Worm (Caenorhabditis elegans): ENCODE data around the gene Y59H11AR.4.

The Y59H11AR.4 gene

DNA sequence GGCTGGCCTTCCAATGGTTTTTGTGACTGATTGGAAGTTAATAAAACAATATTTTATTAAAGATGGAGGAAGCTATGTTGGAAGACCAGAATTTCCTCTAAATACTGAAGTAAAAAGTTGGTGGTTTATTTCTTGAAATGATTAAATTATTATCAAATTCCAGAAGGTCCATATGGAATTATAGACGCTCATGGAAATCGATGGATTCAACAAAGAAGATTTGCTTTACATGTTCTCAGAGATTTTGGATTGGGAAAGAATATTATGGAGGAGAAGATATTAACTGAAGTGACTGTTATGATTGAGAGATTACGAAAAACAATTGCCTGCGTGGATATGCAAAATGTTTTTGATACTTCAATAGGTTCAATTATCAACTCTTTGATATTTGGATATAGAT lies 14.8 kb upstream of the Y59H11AR.4 start:
- TF ChIP-seq him-1 (tag; optimal IDR thresholded peaks at IDR 0.05): no peak
- no peak for TF ChIP-seq dao-5 (tag; optimal IDR thresholded peaks at IDR 0.05)
- TF ChIP-seq W03F9.2 (tag; optimal IDR thresholded peaks at IDR 0.05): no peak

- TF ChIP-seq dao-5 (tag; optimal IDR thresholded peaks at IDR 0.05) (no peak), him-1 (tag; optimal IDR thresholded peaks at IDR 0.05) (no peak), W03F9.2 (tag; optimal IDR thresholded peaks at IDR 0.05) (no peak)
Measured at ce11 chrIV:8614680-8615079, 14.1 kb upstream of the Y59H11AR.4 start, which contains the start of gene cyp-33E3. Gene cyp-33E3, plus strand, starts transcription at chrIV:8614995.

DNA sequence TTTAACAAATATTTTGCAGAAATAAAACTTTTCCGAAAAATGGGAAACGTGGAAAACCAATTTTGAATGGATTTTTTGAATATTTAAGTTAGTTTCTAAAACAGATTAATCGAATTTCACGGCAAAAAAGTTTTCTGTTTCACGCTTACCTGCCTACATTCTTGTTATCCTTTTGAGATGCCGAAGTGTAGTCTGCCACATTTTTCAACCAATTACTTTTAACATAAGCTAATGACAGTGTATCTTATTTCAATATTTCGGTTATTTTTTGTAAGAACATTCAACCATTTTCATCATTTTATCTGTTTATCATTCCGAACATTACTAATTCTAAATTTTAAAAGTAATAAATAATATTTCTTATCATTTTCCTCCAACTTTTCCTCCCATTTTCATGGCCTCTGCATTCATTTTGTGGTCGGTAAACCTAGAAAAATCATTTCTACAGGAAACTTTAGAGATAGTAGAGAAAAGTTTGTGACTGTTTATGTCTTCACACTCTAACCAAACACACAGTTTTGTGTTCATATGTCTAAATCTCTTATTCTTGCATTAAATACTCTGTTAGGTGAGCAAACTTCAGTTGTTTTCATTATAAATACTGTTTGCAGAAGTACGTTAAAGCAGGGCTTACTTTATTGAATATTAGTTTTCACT lies 11.5 kb upstream of the Y59H11AR.4 start, which contains the start of the genes F42A9.17 and cyp-33E2:
TSS of gene F42A9.17 (minus strand) at position 51 of the 657 bp plus-strand sequence.
TSS of gene cyp-33E2 (plus strand) at position 449 of the 657 bp plus-strand sequence.
- TF ChIP-seq him-1 (tag; optimal IDR thresholded peaks at IDR 0.05) (no peak), W03F9.2 (tag; optimal IDR thresholded peaks at IDR 0.05) (peak; percentile 28), dao-5 (tag; optimal IDR thresholded peaks at IDR 0.05) (no peak)

- no peak for TF ChIP-seq him-1 (tag; optimal IDR thresholded peaks at IDR 0.05)
- no peak for TF ChIP-seq dao-5 (tag; optimal IDR thresholded peaks at IDR 0.05)
- TF ChIP-seq W03F9.2 (tag; optimal IDR thresholded peaks at IDR 0.05): no peak
Measured at ce11 chrIV:8608934-8609333, 8.4 kb upstream of the Y59H11AR.4 start, which contains the start of gene F42A9.6. Gene F42A9.6, plus strand, starts transcription at chrIV:8609234.

DNA sequence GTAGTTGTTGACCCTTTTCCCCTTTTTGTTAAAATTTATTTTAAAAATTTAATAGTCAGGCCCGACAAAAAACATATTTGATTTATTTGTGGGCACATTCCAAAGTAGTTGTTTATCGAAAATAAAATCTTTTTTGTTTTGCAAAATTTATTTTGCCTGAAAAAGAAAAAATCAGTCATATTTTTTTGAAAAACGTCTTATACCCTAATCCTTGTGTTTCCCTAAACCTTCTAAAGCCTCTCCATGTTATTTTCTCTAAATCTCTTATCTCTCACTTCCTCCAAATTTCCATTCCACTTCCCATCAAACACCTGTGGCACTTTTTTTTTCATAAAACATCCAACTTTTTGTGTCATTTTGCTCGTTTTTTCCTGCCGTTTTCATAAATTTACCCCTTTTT lies 7.6 kb upstream of the Y59H11AR.4 start:
- TF ChIP-seq him-1 (tag; optimal IDR thresholded peaks at IDR 0.05) (no peak), dao-5 (tag; optimal IDR thresholded peaks at IDR 0.05) (no peak), W03F9.2 (tag; optimal IDR thresholded peaks at IDR 0.05) (no peak)

DNA sequence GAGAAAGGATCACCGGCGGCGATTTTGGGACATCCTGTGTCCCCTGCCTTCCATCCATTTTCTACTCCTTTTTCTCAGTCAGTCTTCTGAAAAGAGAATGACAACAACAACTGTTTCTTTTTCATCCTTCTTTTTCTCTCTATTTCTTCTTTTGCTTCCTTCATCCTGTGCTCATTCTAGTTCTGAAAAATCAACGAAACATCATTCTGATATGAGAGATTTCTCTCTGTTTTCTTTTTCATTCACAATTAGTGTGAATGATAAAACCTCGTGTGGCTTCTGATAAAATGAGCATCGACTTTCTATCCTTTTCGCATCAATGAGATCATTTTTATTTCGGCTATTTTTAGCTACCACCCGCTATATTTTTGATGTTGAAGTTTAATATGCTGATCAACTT lies 4.7 kb upstream of the Y59H11AR.4 start:
- TF ChIP-seq W03F9.2 (tag; optimal IDR thresholded peaks at IDR 0.05) (no peak), dao-5 (tag; optimal IDR thresholded peaks at IDR 0.05) (no peak), him-1 (tag; optimal IDR thresholded peaks at IDR 0.05) (no peak)

ce11 chrIV:8602877-8603276 lies 2.3 kb upstream of the Y59H11AR.4 start, which contains the start of gene Y59H11AR.10:
Gene Y59H11AR.10, plus strand, starts transcription at chrIV:8603177.
- no peak for TF ChIP-seq W03F9.2 (tag; optimal IDR thresholded peaks at IDR 0.05)
- no peak for TF ChIP-seq dao-5 (tag; optimal IDR thresholded peaks at IDR 0.05)
- TF ChIP-seq him-1 (tag; optimal IDR thresholded peaks at IDR 0.05): no peak

DNA sequence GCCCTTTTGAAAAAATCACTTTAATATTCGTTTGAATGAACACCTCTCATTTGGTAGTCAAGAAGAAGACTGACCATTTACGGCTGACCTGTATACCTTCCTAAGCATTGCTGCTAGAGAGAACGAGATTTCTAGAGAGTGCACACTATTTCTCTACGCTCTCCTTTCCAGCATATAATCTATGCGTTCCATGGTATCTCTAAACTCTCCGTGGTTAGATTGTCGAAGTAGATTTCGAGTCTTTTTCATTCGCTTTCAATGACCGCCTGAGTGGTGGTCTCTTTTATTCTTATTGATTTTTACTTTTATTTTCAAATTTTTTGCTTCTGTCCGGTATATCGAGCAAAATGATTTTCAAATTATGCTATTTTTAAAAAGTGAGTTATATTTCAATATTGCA lies 3.1 kb downstream of the Y59H11AR.4 start:
- no peak for TF ChIP-seq W03F9.2 (tag; optimal IDR thresholded peaks at IDR 0.05)
- no peak for TF ChIP-seq him-1 (tag; optimal IDR thresholded peaks at IDR 0.05)
- no peak for TF ChIP-seq dao-5 (tag; optimal IDR thresholded peaks at IDR 0.05)

DNA sequence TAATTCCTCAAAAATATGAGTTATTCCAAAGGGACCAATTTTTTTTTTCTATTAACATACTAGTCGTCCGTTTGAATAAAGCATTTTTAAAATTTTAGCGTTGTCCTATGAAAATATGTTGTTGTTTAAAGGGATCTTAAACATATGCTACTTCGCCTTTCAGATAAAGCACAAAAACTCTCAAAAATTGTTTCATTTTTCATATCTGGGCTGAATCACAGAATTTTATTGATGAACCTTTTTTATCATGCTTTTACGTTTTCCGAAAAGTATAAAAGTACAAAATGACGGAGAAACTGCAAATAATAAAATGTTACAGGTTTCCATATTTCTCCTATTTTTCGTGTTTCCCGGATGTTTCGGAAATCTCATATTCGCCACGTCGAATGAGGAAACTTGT lies 4.8 kb downstream of the Y59H11AR.4 start, which contains the start of gene clec-181:
TSS of gene clec-181 (plus strand) at position 301 of the 400 bp plus-strand sequence.
- TF ChIP-seq dao-5 (tag; optimal IDR thresholded peaks at IDR 0.05) (no peak), W03F9.2 (tag; optimal IDR thresholded peaks at IDR 0.05) (no peak), him-1 (tag; optimal IDR thresholded peaks at IDR 0.05) (no peak)

DNA sequence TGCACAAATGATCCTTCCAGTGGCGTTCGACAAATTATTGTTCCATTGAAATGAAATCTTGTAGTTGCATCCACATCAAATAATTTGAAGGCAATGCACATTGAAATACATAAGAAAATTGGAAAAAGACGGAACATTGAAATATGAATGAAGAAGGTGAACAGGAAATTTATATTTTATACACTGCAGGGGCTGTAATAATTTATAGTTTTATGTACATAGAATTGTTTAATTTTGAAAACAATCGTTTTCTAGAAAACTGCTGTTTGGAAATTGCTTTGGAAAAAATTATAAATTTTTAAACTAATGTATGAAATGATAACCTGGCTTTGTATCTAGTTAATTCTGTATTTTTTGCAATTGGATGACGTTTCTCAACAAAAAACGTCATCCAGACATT lies 5.2 kb downstream of the Y59H11AR.4 start, which contains the start of gene Y59H11AR.3:
TSS of gene Y59H11AR.3 (minus strand) at position 101 of the 400 bp plus-strand sequence.
- TF ChIP-seq dao-5 (tag; optimal IDR thresholded peaks at IDR 0.05): no peak

DNA sequence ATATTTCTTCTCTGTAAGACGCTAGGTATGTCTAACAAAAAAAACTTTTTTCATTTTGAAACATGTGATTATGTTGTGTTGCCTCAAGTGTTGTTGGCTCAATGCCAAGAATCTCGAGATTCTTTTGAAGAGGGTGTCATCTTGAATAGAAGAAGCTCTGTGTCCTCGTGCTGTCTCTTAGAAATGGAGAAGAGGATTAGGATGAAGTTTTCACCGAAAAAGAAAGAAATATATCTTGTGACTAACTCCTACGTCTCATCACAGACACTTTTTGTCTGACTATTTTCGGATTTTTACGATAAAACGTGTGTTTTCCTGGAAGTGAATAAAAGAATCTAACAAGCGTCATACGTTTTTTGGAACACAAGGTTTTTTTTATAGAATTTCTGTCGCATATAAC lies 13.0 kb downstream of the Y59H11AR.4 start:
- TF ChIP-seq him-1 (tag; optimal IDR thresholded peaks at IDR 0.05) (no peak), W03F9.2 (tag; optimal IDR thresholded peaks at IDR 0.05) (no peak), dao-5 (tag; optimal IDR thresholded peaks at IDR 0.05) (no peak)

DNA sequence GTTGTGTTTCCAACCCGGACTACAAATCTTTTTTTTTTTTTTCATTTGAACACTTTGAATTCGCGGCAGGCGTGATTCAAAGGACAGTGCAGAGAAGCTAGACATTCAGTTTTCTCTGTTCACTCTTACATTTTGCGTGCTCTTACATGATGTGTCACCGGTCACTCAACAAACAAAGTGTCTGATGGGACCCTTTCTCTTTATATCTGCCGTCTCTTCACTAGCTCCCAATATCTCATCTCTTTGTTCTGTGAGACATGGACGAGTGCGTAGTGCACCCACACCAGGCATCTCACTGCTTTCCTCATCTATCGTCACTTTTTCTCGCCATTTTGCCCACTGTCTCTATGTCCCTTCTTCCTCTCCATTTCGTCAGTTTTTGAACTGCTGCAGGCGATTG lies 13.5 kb downstream of the Y59H11AR.4 start:
- no peak for TF ChIP-seq W03F9.2 (tag; optimal IDR thresholded peaks at IDR 0.05)
- TF ChIP-seq him-1 (tag; optimal IDR thresholded peaks at IDR 0.05): no peak
- TF ChIP-seq dao-5 (tag; optimal IDR thresholded peaks at IDR 0.05): no peak

DNA sequence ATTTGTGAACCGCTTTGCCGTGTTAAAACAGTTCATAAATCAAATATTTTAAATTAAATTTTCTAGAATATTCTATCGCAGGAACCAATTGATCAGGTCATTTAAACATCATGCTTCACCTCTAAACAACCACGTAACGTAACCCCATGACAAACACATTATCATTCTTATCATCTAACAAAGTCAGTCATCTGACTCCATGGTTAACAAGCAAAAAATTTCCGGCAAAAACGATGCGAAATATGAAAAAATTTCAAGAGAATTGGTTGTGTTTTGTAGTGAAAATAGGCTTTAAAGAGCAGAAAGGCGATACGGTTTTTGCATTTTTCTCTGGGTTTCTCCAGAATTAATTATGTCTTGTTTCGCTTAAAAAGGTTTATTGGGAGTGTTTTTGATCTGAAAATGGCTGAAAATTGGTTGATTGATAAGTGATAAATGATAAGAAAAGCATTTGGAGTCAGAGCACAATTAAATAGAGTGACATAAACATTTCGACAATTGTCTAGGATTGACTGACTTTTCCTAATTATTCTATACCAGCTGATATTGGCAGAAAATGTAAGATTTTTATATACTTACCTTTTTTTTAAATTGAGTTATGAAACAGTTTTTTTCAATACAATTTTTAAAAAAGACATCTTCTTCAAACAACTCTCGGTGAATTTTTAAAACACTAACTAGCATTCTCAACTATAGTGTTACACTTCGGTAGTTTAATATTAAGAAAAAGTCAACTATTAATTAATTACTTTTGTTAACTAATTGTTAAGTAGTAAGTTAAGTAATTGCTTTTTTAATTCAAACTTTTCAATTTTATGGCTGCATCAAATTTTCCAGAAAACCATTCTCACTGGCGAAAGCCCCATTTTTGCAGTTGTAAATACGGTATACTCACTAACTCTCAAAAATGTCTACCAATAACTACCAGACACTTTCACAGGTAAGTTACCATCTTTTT lies 15.2 kb downstream of the Y59H11AR.4 start, which contains the start of gene catp-7:
TSS of gene catp-7 (plus strand) at position 908 of the 958 bp plus-strand sequence.
- TF ChIP-seq him-1 (tag; optimal IDR thresholded peaks at IDR 0.05) (no peak), dao-5 (tag; optimal IDR thresholded peaks at IDR 0.05) (no peak), W03F9.2 (tag; optimal IDR thresholded peaks at IDR 0.05) (no peak)

DNA sequence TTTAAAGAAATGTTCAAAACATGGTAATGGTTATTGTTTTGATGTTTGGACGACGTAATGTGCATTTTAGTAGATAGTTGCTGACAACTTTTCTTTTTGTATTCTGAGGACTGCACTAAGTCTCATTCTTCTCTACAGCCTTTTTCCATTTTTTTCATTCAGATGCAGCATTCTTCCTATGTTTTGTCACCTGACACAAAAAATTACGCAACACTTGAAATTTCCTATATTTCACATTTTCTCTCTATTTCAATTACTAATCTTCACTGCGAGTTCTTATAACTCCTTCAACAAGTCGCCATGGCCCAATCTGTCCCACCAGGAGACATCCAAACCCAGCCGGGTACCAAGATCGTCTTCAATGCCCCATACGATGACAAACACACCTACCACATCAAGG lies 29.4 kb downstream of the Y59H11AR.4 start, which contains the start of gene Y59H11AM.1:
TSS of gene Y59H11AM.1 (plus strand) at position 301 of the 400 bp plus-strand sequence.
- no peak for TF ChIP-seq him-1 (tag; optimal IDR thresholded peaks at IDR 0.05)
- TF ChIP-seq W03F9.2 (tag; optimal IDR thresholded peaks at IDR 0.05): no peak
- TF ChIP-seq dao-5 (tag; optimal IDR thresholded peaks at IDR 0.05): no peak

All from whole organism, L4/young adult.